Worm (Caenorhabditis elegans) whole organism, late embryonic: ENCODE results near the gene F02D10.2.

Experiments
- C08G9.2 ChIP-seq: sonication (generic microtip); optimal IDR thresholded peaks from 2 replicates; lab custom pipeline; 2016; ENCODE audit warnings: mild to moderate bottlenecking, missing genetic modification characterization, moderate library complexity, missing compliant biosample characterization
- K02D7.2 ChIP-seq: sonication (generic microtip); optimal IDR thresholded peaks from 2 replicates; lab custom pipeline; 2017; ENCODE audit warnings: mild to moderate bottlenecking, missing genetic modification characterization, missing compliant biosample characterization
- Y22D7AL.16 ChIP-seq: sonication (generic microtip); optimal IDR thresholded peaks from 2 replicates; lab custom pipeline; 2016; ENCODE audit warnings: missing genetic modification characterization, missing compliant biosample characterization
- ahr-1 ChIP-seq: sonication (generic microtip); optimal IDR thresholded peaks from 2 replicates; lab custom pipeline; 2016; ENCODE audit warnings: missing genetic modification characterization, missing compliant biosample characterization
- ceh-14 ChIP-seq: sonication (generic microtip); optimal IDR thresholded peaks from 2 replicates; lab custom pipeline; 2016; ENCODE audit warnings: missing genotype, missing genetic modification characterization, missing compliant biosample characterization
- ceh-18 ChIP-seq: sonication (generic microtip); optimal IDR thresholded peaks from 2 replicates; lab custom pipeline; 2016; ENCODE audit warnings: missing genetic modification characterization, missing compliant biosample characterization
- ceh-19 ChIP-seq: fragments of 200-800 bp; sonication (Bioruptor generic); optimal IDR thresholded peaks from 2 replicates; lab custom pipeline; 2018; ENCODE audit warnings: mild to moderate bottlenecking, missing genetic modification characterization, missing compliant biosample characterization
- ceh-2 ChIP-seq: sonication (generic microtip); optimal IDR thresholded peaks from 2 replicates; lab custom pipeline; 2016; ENCODE audit warnings: missing genotype, missing genetic modification characterization, missing compliant biosample characterization
- ceh-31 ChIP-seq: sonication (generic microtip); optimal IDR thresholded peaks from 2 replicates; lab custom pipeline; 2016; ENCODE audit warnings: missing genetic modification characterization, missing compliant biosample characterization
- ceh-34 ChIP-seq: sonication (generic microtip); optimal IDR thresholded peaks from 2 replicates; lab custom pipeline; 2016; ENCODE audit warnings: mild to moderate bottlenecking, missing genetic modification characterization, missing compliant biosample characterization
- ceh-48 ChIP-seq: sonication (generic microtip); optimal IDR thresholded peaks from 2 replicates; lab custom pipeline; 2016; ENCODE audit warnings: missing genetic modification characterization, inconsistent platforms, missing compliant biosample characterization
- ceh-6 ChIP-seq: fragments of 200-800 bp; sonication (Bioruptor generic); optimal IDR thresholded peaks from 2 replicates; lab custom pipeline; 2018; ENCODE audit warnings: mild to moderate bottlenecking, missing genetic modification characterization, missing compliant biosample characterization
- ceh-9 ChIP-seq: sonication (generic microtip); optimal IDR thresholded peaks from 2 replicates; lab custom pipeline; 2016; ENCODE audit warnings: mild to moderate bottlenecking, missing genetic modification characterization, inconsistent platforms, missing compliant biosample characterization
- che-1 ChIP-seq: sonication (generic microtip); optimal IDR thresholded peaks from 2 replicates; lab custom pipeline; 2016; ENCODE audit warnings: mild to moderate bottlenecking, missing genetic modification characterization, missing compliant biosample characterization
- dmd-4 ChIP-seq: sonication (generic microtip); optimal IDR thresholded peaks from 2 replicates; lab custom pipeline; 2016; ENCODE audit warnings: borderline replicate concordance, missing genetic modification characterization, missing compliant biosample characterization
- elt-2 ChIP-seq: sonication (generic microtip); optimal IDR thresholded peaks from 2 replicates; lab custom pipeline; 2016; ENCODE audit warnings: missing genetic modification reagents, missing genetic modification characterization, missing compliant biosample characterization
- ets-4 ChIP-seq: sonication (generic microtip); optimal IDR thresholded peaks from 2 replicates; lab custom pipeline; 2016; ENCODE audit warnings: missing genetic modification characterization, missing compliant biosample characterization
- fax-1 ChIP-seq: sonication (generic microtip); optimal IDR thresholded peaks from 2 replicates; lab custom pipeline; 2016; ENCODE audit warnings: missing genotype, missing genetic modification characterization, missing compliant biosample characterization
- fkh-10 ChIP-seq: fragments of 150-350 bp; optimal IDR thresholded peaks from 2 replicates; lab custom pipeline; 2014; ENCODE audit warnings: missing biosample characterization, missing genetic modification reagents, missing genetic modification characterization
- fkh-6 ChIP-seq: sonication (generic microtip); optimal IDR thresholded peaks from 2 replicates; lab custom pipeline; 2016; ENCODE audit warnings: missing genetic modification characterization, missing compliant biosample characterization
- gmeb-2 ChIP-seq: sonication (generic microtip); optimal IDR thresholded peaks from 2 replicates; lab custom pipeline; 2016; ENCODE audit warnings: missing genetic modification characterization, inconsistent platforms, missing compliant biosample characterization
- hlh-13 ChIP-seq: fragments of 200-800 bp; sonication (Bioruptor generic); optimal IDR thresholded peaks from 2 replicates; lab custom pipeline; 2018; ENCODE audit warnings: mild to moderate bottlenecking, missing genetic modification characterization, missing compliant biosample characterization
- hlh-15 ChIP-seq: sonication (generic microtip); optimal IDR thresholded peaks from 2 replicates; lab custom pipeline; 2016; ENCODE audit warnings: missing genetic modification characterization, missing compliant biosample characterization
- hlh-6 ChIP-seq: sonication (generic microtip); optimal IDR thresholded peaks from 2 replicates; lab custom pipeline; 2016; ENCODE audit warnings: missing genotype, missing genetic modification characterization, missing compliant biosample characterization
- hlh-8 ChIP-seq: sonication (generic microtip); optimal IDR thresholded peaks from 2 replicates; lab custom pipeline; 2016; ENCODE audit warnings: missing genotype, missing genetic modification characterization, missing compliant biosample characterization
- lin-11 ChIP-seq: fragments of 200-800 bp; sonication (Bioruptor generic); optimal IDR thresholded peaks from 2 replicates; lab custom pipeline; 2018; ENCODE audit warnings: mild to moderate bottlenecking, missing genetic modification characterization, missing compliant biosample characterization
- madf-2 ChIP-seq: sonication (generic microtip); optimal IDR thresholded peaks from 2 replicates; lab custom pipeline; 2017; ENCODE audit warnings: missing genetic modification characterization, missing compliant biosample characterization
- mec-3 ChIP-seq: sonication (generic microtip); optimal IDR thresholded peaks from 2 replicates; lab custom pipeline; 2016; ENCODE audit warnings: borderline replicate concordance, missing genetic modification characterization, missing compliant biosample characterization
- npax-4 ChIP-seq: sonication (generic microtip); optimal IDR thresholded peaks from 2 replicates; lab custom pipeline; 2016; ENCODE audit warnings: missing genetic modification characterization, missing compliant biosample characterization
- pat-9 ChIP-seq: fragments of 200-800 bp; sonication (Bioruptor generic); optimal IDR thresholded peaks from 2 replicates; lab custom pipeline; 2018; ENCODE audit warnings: mild to moderate bottlenecking, missing genetic modification characterization, moderate library complexity, missing compliant biosample characterization
- pax-1 ChIP-seq: fragments of 150-350 bp; optimal IDR thresholded peaks from 2 replicates; lab custom pipeline; 2014; ENCODE audit warnings: missing biosample characterization, missing genetic modification characterization
- pha-4 ChIP-seq: fragments of 150-350 bp; optimal IDR thresholded peaks from 2 replicates; lab custom pipeline; 2018; ENCODE audit warnings: missing biosample characterization, missing genetic modification reagents, missing genetic modification characterization
- pqm-1 ChIP-seq: sonication (generic microtip); optimal IDR thresholded peaks from 2 replicates; lab custom pipeline; 2016; ENCODE audit warnings: missing genetic modification characterization, missing compliant biosample characterization
- pros-1 ChIP-seq: fragments of 150-350 bp; optimal IDR thresholded peaks from 2 replicates; lab custom pipeline; 2014; ENCODE audit warnings: missing biosample characterization, missing genetic modification reagents, missing genetic modification characterization
- ref-2 ChIP-seq: sonication (generic microtip); optimal IDR thresholded peaks from 2 replicates; lab custom pipeline; 2016; ENCODE audit warnings: missing genetic modification characterization, missing compliant biosample characterization
- sox-2 ChIP-seq: fragments of 200-800 bp; sonication (Bioruptor generic); IDR thresholded peaks from 2 replicates; pipeline ENCODE4 v1.3.6; 2022; ENCODE audit warnings: missing genetic modification reagents, missing genetic modification characterization, missing compliant biosample characterization
- sox-4 ChIP-seq: sonication (generic microtip); optimal IDR thresholded peaks from 2 replicates; lab custom pipeline; 2017; ENCODE audit warnings: mild to moderate bottlenecking, missing genetic modification characterization, inconsistent platforms, missing compliant biosample characterization
- syd-9 ChIP-seq: sonication (generic microtip); optimal IDR thresholded peaks from 2 replicates; lab custom pipeline; 2016; ENCODE audit warnings: mild to moderate bottlenecking, missing genetic modification characterization, moderate library complexity, missing compliant biosample characterization
- tbx-7 ChIP-seq: sonication (generic microtip); optimal IDR thresholded peaks from 2 replicates; lab custom pipeline; 2016; ENCODE audit warnings: missing genotype, missing genetic modification characterization, missing compliant biosample characterization
- ttx-3 ChIP-seq: sonication (generic microtip); optimal IDR thresholded peaks from 2 replicates; lab custom pipeline; 2016; ENCODE audit warnings: missing genetic modification reagents, missing genetic modification characterization, missing compliant biosample characterization
- unc-42 ChIP-seq: sonication (generic microtip); optimal IDR thresholded peaks from 2 replicates; lab custom pipeline; 2016; ENCODE audit warnings: missing genotype, missing genetic modification characterization, missing compliant biosample characterization
- unc-55 ChIP-seq: sonication (generic microtip); optimal IDR thresholded peaks from 2 replicates; lab custom pipeline; 2017; ENCODE audit warnings: missing biosample characterization, missing genetic modification reagents, missing genetic modification characterization
- unc-86 ChIP-seq: sonication (generic microtip); optimal IDR thresholded peaks from 2 replicates; lab custom pipeline; 2016; ENCODE audit warnings: missing genetic modification characterization, missing compliant biosample characterization
- ztf-16 ChIP-seq: sonication (generic microtip); optimal IDR thresholded peaks from 2 replicates; lab custom pipeline; 2017; ENCODE audit warnings: missing genetic modification characterization, missing compliant biosample characterization

Gene F02D10.2

DNA sequence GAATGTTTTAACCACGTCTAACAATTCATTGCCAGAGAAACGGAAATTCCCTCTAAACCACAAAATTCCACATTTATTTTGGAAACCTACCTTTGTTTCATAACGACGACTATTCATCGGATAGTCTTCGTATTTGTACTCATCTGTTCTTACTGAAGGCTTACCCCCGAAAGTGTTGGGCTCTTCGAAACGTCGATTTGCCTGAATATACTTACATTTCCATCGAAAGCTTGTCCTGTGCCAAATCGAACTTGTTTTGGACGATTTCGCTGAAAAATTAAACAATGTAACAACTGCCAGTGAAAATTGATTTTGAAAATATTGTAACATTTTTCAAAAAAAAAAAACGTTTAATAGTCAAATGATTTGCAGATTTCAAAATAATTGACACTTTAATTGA lies 1.2 kb downstream of the F02D10.2 start, which contains the start of gene F02D10.3:
Gene F02D10.3, minus strand, starts transcription at position 101 of the 400 bp plus-strand sequence.
- TF ChIP-seq ceh-9 (tag; lab: Kevin White, UChicago) = no peak
- no peak for TF ChIP-seq ceh-2
- no peak for TF ChIP-seq mec-3 (tag; lab: Kevin White, UChicago)
- TF ChIP-seq dmd-4 (tag; lab: Kevin White, UChicago) = no peak
- TF ChIP-seq fkh-6 (tag; lab: Kevin White, UChicago) = no peak
- no peak for TF ChIP-seq pqm-1 (tag; lab: Kevin White, UChicago)
- no peak for TF ChIP-seq sox-4 (tag; lab: Kevin White, UChicago)
- TF ChIP-seq ets-4 (tag; lab: Kevin White, UChicago) = no peak
- TF ChIP-seq unc-42 (tag; lab: Kevin White, UChicago) = no peak
- no peak for TF ChIP-seq pat-9
- TF ChIP-seq che-1 (tag; lab: Kevin White, UChicago) = no peak
- TF ChIP-seq fkh-10 (GFP tag; lab: Kevin White, UChicago) = no peak

DNA sequence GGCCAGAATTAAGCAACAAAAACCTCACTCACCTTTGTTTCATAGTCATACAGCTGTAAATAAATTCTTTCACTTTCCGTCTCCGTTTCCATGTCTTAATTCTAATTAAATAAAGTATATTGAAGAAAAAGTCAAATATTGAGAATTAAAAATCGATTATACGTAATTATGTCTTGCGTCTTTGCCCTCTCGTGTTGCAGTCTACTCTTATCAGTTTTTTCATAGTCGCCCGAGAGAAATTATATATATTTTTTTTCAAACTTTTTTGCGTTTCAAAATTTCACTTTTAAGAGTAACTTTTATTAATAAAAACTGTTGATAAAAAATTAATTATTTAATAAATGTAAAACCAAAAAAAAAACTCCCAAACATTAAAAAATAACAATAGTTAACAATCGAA lies 7.3 kb downstream of the F02D10.2 start, which contains the start of gene flr-1:
Gene flr-1, minus strand, starts transcription at position 101 of the 400 bp plus-strand sequence.
- no peak for TF ChIP-seq pax-1 (tag; lab: Kevin White, UChicago)
- TF ChIP-seq ceh-31 (tag; lab: Kevin White, UChicago) = no peak
- TF ChIP-seq C08G9.2 (tag; lab: Kevin White, UChicago) = no peak
- TF ChIP-seq, all 69 proteins: peak for 0

DNA sequence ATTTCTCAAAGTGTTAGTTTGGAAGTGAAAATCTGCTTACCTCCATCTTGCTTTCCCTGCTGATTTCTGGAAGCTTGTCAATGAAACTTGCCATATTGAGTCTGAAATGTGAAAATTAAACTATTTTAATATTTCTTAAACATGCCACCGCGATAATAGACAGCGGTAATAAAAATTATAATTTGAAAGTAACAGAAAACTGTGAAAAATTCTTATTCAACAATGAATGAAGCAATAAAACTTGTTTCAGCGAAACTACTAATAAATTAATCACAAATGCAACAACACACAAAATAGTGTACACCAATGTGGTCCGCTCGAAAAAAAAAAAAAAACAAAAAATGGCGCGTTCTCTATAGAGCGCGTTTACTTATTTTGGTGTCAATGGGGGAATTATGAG lies 12.1 kb downstream of the F02D10.2 start, which contains the start of gene F02D10.6:
Gene F02D10.6, minus strand, starts transcription at position 101 of the 400 bp plus-strand sequence.
- TF ChIP-seq syd-9 (tag; lab: Kevin White, UChicago) (no peak), pha-4 (no peak), unc-42 (tag; lab: Kevin White, UChicago) (no peak), ttx-3 (tag; lab: Kevin White, UChicago) (no peak), sox-2 (GFP tag; lab: Robert Waterston, UW) (no peak), madf-2 (no peak), ceh-48 (no peak), npax-4 (no peak), unc-55 (no peak), hlh-15 (no peak), ceh-14 (tag; lab: Kevin White, UChicago) (no peak), ceh-19 (GFP tag; lab: Kevin White, UChicago) (no peak), lin-11 (tag; lab: Kevin White, UChicago) (no peak), tbx-7 (tag; lab: Kevin White, UChicago) (no peak), Y22D7AL.16 (tag; lab: Kevin White, UChicago) (no peak), hlh-13 (no peak), ceh-18 (no peak)

ce11 chrX:13448665-13449099 lies 15.0 kb downstream of the F02D10.2 start:
- TF ChIP-seq pqm-1 (tag; lab: Kevin White, UChicago) (peak; percentile 56), pros-1 (tag; lab: Kevin White, UChicago) (peak; percentile 2), K02D7.2 (peak; percentile 54), fkh-6 (tag; lab: Kevin White, UChicago) (peak; percentile 67), elt-2 (tag; lab: Kevin White, UChicago) (peak; percentile 66), hlh-8 (tag; lab: Kevin White, UChicago) (peak; percentile 0), gmeb-2 (tag; lab: Kevin White, UChicago) (peak; percentile 73), ceh-6 (GFP tag; lab: Kevin White, UChicago) (peak; percentile 73), dmd-4 (tag; lab: Kevin White, UChicago) (peak; percentile 60), unc-42 (tag; lab: Kevin White, UChicago) (peak; percentile 46), ref-2 (tag; lab: Kevin White, UChicago) (peak; percentile 26), ceh-48 (peak; percentile 41), ztf-16 (peak; percentile 70), sox-4 (tag; lab: Kevin White, UChicago) (peak; percentile 72), npax-4 (peak; percentile 47), hlh-13 (peak; percentile 47), C08G9.2 (tag; lab: Kevin White, UChicago) (peak; percentile 74), hlh-15 (peak; percentile 7), fax-1 (tag; lab: Kevin White, UChicago) (peak; percentile 45), ceh-19 (GFP tag; lab: Kevin White, UChicago) (peak; percentile 81), ceh-34 (peak; percentile 28), pat-9 (peak; percentile 70), che-1 (tag; lab: Kevin White, UChicago) (peak; percentile 72), ceh-18 (peak; percentile 66), ahr-1 (tag; lab: Kevin White, UChicago) (peak; percentile 43), hlh-6 (tag; lab: Kevin White, UChicago) (peak; percentile 57), madf-2 (peak; percentile 74), unc-86 (tag; lab: Kevin White, UChicago) (peak; percentile 64), syd-9 (tag; lab: Kevin White, UChicago) (peak; percentile 56), ttx-3 (tag; lab: Kevin White, UChicago) (peak; percentile 63)
